Worm (Caenorhabditis elegans): Measurements from ENCODE around the gene ifet-1.

Gene ifet-1

DNA sequence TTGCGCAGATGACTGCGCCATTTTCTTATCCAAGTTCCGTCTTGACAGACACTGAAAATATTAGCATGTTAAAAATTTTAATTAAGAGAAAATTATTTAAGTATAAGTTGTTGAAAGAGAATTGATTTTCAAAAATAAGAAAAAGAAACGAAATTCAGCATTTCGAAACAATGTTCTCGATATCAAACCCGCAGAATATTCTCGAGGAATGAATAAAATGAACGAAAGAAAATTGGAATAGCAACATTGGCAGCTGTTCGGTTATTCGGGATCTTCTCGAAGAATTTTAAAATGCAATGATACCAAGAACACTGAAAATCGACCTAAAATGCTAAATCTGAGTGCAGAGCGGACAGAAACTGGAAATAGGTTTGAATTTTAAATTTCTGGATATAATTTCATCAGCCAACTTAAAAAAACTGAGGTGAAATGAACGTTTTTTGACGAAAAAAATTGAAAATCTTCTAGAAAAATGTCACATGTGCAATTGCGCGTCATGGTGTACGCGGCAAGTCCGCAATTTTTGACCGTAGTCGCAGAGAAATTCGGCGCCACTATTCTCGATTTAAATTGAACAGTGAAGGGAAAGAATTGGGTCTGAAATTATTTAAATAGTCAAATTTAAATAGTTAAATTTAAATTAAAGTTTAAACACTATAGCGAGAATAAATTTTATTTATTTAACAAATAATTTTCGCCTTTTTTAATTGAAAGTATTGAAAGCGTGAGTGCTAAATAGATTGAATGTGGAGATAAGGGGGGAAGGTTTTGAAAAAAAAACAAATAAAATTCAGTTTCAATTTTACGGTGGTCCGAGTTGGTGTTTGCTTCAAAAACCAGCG lies 33.3 kb upstream of the ifet-1 start, which contains the start of the genes cct-5 and F25F2.1 (continued):
- TF ChIP-seq ceh-44 (GFP tag; IDR thresholded peaks at IDR 0.05) (no peak), F10B5.3 (tag; optimal IDR thresholded peaks at IDR 0.05) (no peak), tra-1 (GFP tag; IDR thresholded peaks at IDR 0.05) (no peak), dmd-6 (GFP tag; IDR thresholded peaks at IDR 0.05) (0 out of 2 replicates have a peak, but pooled peaks have one; percentile 22), pqm-1 (tag; optimal IDR thresholded peaks at IDR 0.05) (no peak), dve-1 (tag; optimal IDR thresholded peaks at IDR 0.05; ENCODE audit: insufficient read depth) (peak; percentile 35), ceh-82 (tag; optimal IDR thresholded peaks at IDR 0.05) (no peak), nhr-237 (tag; optimal IDR thresholded peaks at IDR 0.05) (no peak), daf-8 (GFP tag; IDR thresholded peaks at IDR 0.05) (no peak), egl-43 (GFP tag; IDR thresholded peaks at IDR 0.05) (no peak), lsy-2 (tag; optimal IDR thresholded peaks at IDR 0.05) (peak in 1 of 2 experiments; percentile 95), nhr-11 (tag; optimal IDR thresholded peaks at IDR 0.05) (peak; percentile 19), Y5F2A.4 (GFP tag; optimal IDR thresholded peaks at IDR 0.05) (no peak), nhr-41 (GFP tag; IDR thresholded peaks at IDR 0.05) (no peak), snpc-1.2 (GFP tag; IDR thresholded peaks at IDR 0.05) (no peak), ceh-32 (tag; optimal IDR thresholded peaks at IDR 0.05; ENCODE audit: poor library complexity) (no peak), dpl-1 (GFP tag; optimal IDR thresholded peaks at IDR 0.05) (peak; percentile 85), T26A8.4 (GFP tag; IDR thresholded peaks at IDR 0.05) (no peak), lin-39 (tag; optimal IDR thresholded peaks at IDR 0.05) (no peak), fos-1 (tag; optimal IDR thresholded peaks at IDR 0.05) (no peak), Y105C5A.15 (GFP tag; IDR thresholded peaks at IDR 0.05) (no peak), R02D3.7 (tag; optimal IDR thresholded peaks at IDR 0.05) (no peak), mep-1 (tag; optimal IDR thresholded peaks at IDR 0.05) (peak; percentile 67), vab-7 (GFP tag; IDR thresholded peaks at IDR 0.05) (no peak), fkh-10 (GFP tag; optimal IDR thresholded peaks at IDR 0.05) (no peak), nhr-76 (tag; optimal IDR thresholded peaks at IDR 0.05) (no peak)

ce11 chrIII:4506590-4507128 lies 31.7 kb upstream of the ifet-1 start:
- TF ChIP-seq daf-16 (GFP tag; optimal IDR thresholded peaks at IDR 0.05) (no peak), daf-16 (tag; optimal IDR thresholded peaks at IDR 0.05) (peak; percentile 75), pha-4 (GFP tag; IDR thresholded peaks at IDR 0.05) (0 out of 2 replicates have a peak, but pooled peaks have one; percentile 6), pha-4 (tag; optimal IDR thresholded peaks at IDR 0.05) (no peak), aha-1 (tag) (peak; percentile 93), pqm-1 (tag; optimal IDR thresholded peaks at IDR 0.05) (peak; percentile 75), nhr-48 (tag; optimal IDR thresholded peaks at IDR 0.05) (peak; percentile 39), nhr-6 (tag; optimal IDR thresholded peaks at IDR 0.05) (no peak), mdl-1 (tag; optimal IDR thresholded peaks at IDR 0.05) (no peak), lin-1 (GFP tag; IDR thresholded peaks at IDR 0.05) (peak; percentile 9; the same call in 1 of the 2 replicates), lsy-2 (tag; optimal IDR thresholded peaks at IDR 0.05) (peak in 1 of 2 experiments; percentile 29), dmd-6 (GFP tag; IDR thresholded peaks at IDR 0.05) (peak; percentile 75), T20F7.1 (GFP tag; optimal IDR thresholded peaks at IDR 0.05) (no peak), dve-1 (tag; optimal IDR thresholded peaks at IDR 0.05; ENCODE audit: insufficient read depth) (peak; percentile 32), php-3 (GFP tag; IDR thresholded peaks at IDR 0.05) (peak; percentile 62; the same call in 1 of the 2 replicates), hlh-11 (tag; optimal IDR thresholded peaks at IDR 0.05) (peak; percentile 75), nhr-28 (tag; optimal IDR thresholded peaks at IDR 0.05) (peak; percentile 73), madf-5 (GFP tag; IDR thresholded peaks at IDR 0.05) (no peak), mxl-3 (GFP tag; optimal IDR thresholded peaks at IDR 0.05) (peak; percentile 5), hif-1 (tag; optimal IDR thresholded peaks at IDR 0.05) (peak in 1 of 2 experiments; percentile 26)

All from whole organism, L4 larva.